Fruit fly (Drosophila melanogaster): Measurements from ENCODE around the gene RpL8.

Gene RpL8

dm6 chr3L:2581343-2581825 lies 5.9 kb upstream of the RpL8 start:
- TF ChIP-seq CG8478 (optimal IDR thresholded peaks at IDR 0.05), result no peak
- TF ChIP-seq usp (GFP tag; optimal IDR thresholded peaks at IDR 0.05), result no peak
- TF ChIP-seq EcR (GFP tag; optimal IDR thresholded peaks at IDR 0.05), result no peak
- no peak for TF ChIP-seq pan (optimal IDR thresholded peaks at IDR 0.05)
- no peak for TF ChIP-seq Dll (optimal IDR thresholded peaks at IDR 0.05)
- no peak for TF ChIP-seq psq (optimal IDR thresholded peaks at IDR 0.05)

- TF ChIP-seq pan (optimal IDR thresholded peaks at IDR 0.05) (no peak), Dll (optimal IDR thresholded peaks at IDR 0.05) (no peak), EcR (GFP tag; optimal IDR thresholded peaks at IDR 0.05) (no peak)
Measured at dm6 chr3L:2581857-2582256, 5.4 kb upstream of the RpL8 start.

dm6 chr3L:2582290-2582689 lies 5.0 kb upstream of the RpL8 start:
- TF ChIP-seq EcR (GFP tag; optimal IDR thresholded peaks at IDR 0.05) (no peak), usp (GFP tag; optimal IDR thresholded peaks at IDR 0.05) (no peak), pan (optimal IDR thresholded peaks at IDR 0.05) (no peak), psq (optimal IDR thresholded peaks at IDR 0.05) (no peak), CG8478 (optimal IDR thresholded peaks at IDR 0.05) (no peak), Dll (optimal IDR thresholded peaks at IDR 0.05) (no peak)

dm6 chr3L:2582753-2583536 lies 4.3 kb upstream of the RpL8 start:
- peak in 1 of 2 experiments; percentile 42 for TF ChIP-seq EcR (GFP tag; optimal IDR thresholded peaks at IDR 0.05)
- TF ChIP-seq pan (optimal IDR thresholded peaks at IDR 0.05), result no peak
- TF ChIP-seq psq (optimal IDR thresholded peaks at IDR 0.05), result no peak
- no peak for TF ChIP-seq CG8478 (optimal IDR thresholded peaks at IDR 0.05)

dm6 chr3L:2583537-2583870 lies 3.8 kb upstream of the RpL8 start:
- TF ChIP-seq EcR (GFP tag; optimal IDR thresholded peaks at IDR 0.05) (peak in 1 of 2 experiments; percentile 60), CG8478 (optimal IDR thresholded peaks at IDR 0.05) (no peak)

dm6 chr3L:2584119-2584805 lies 3.0 kb upstream of the RpL8 start:
- TF ChIP-seq CG8478 (optimal IDR thresholded peaks at IDR 0.05) (no peak), EcR (GFP tag; optimal IDR thresholded peaks at IDR 0.05) (peak in 1 of 2 experiments; percentile 59), usp (GFP tag; optimal IDR thresholded peaks at IDR 0.05) (no peak), psq (optimal IDR thresholded peaks at IDR 0.05) (no peak)

- no peak for TF ChIP-seq usp (GFP tag; optimal IDR thresholded peaks at IDR 0.05)
- no peak for TF ChIP-seq EcR (GFP tag; optimal IDR thresholded peaks at IDR 0.05)
- TF ChIP-seq Dll (optimal IDR thresholded peaks at IDR 0.05), result no peak
- no peak for TF ChIP-seq pan (optimal IDR thresholded peaks at IDR 0.05)
- TF ChIP-seq CG8478 (optimal IDR thresholded peaks at IDR 0.05), result no peak
- no peak for TF ChIP-seq psq (optimal IDR thresholded peaks at IDR 0.05)
Measured at dm6 chr3L:2584827-2585226, 2.4 kb upstream of the RpL8 start.

- TF ChIP-seq psq (optimal IDR thresholded peaks at IDR 0.05) (no peak), EcR (GFP tag; optimal IDR thresholded peaks at IDR 0.05) (no peak), CG8478 (optimal IDR thresholded peaks at IDR 0.05) (peak; percentile 7), usp (GFP tag; optimal IDR thresholded peaks at IDR 0.05) (no peak), Dll (optimal IDR thresholded peaks at IDR 0.05) (no peak)
Measured at dm6 chr3L:2585794-2586741, 1.2 kb upstream of the RpL8 start, which contains the start of gene msn. Gene msn, minus strand, starts transcription at chr3L:2586540.

dm6 chr3L:2587562-2587918 lies 284 bp downstream of the RpL8 start:
- TF ChIP-seq Dll (optimal IDR thresholded peaks at IDR 0.05) (no peak), psq (optimal IDR thresholded peaks at IDR 0.05) (no peak), EcR (GFP tag; optimal IDR thresholded peaks at IDR 0.05) (no peak), usp (GFP tag; optimal IDR thresholded peaks at IDR 0.05) (no peak), CG8478 (optimal IDR thresholded peaks at IDR 0.05) (no peak), pan (optimal IDR thresholded peaks at IDR 0.05) (no peak)

dm6 chr3L:2588306-2588705 lies 1.1 kb downstream of the RpL8 start:
- TF ChIP-seq usp (GFP tag; optimal IDR thresholded peaks at IDR 0.05), result no peak
- TF ChIP-seq pan (optimal IDR thresholded peaks at IDR 0.05), result no peak
- TF ChIP-seq psq (optimal IDR thresholded peaks at IDR 0.05), result no peak
- no peak for TF ChIP-seq EcR (GFP tag; optimal IDR thresholded peaks at IDR 0.05)
- no peak for TF ChIP-seq Dll (optimal IDR thresholded peaks at IDR 0.05)
- no peak for TF ChIP-seq CG8478 (optimal IDR thresholded peaks at IDR 0.05)

- TF ChIP-seq psq (optimal IDR thresholded peaks at IDR 0.05), result no peak
- no peak for TF ChIP-seq pan (optimal IDR thresholded peaks at IDR 0.05)
- TF ChIP-seq Dll (optimal IDR thresholded peaks at IDR 0.05), result no peak
- no peak for TF ChIP-seq usp (GFP tag; optimal IDR thresholded peaks at IDR 0.05)
- TF ChIP-seq EcR (GFP tag; optimal IDR thresholded peaks at IDR 0.05), result no peak
- no peak for TF ChIP-seq CG8478 (optimal IDR thresholded peaks at IDR 0.05)
Measured at dm6 chr3L:2589167-2589910, 2.1 kb downstream of the RpL8 start, which contains the start of gene dos. Gene dos, plus strand, starts transcription at chr3L:2589414.
